Worm (Caenorhabditis elegans): ENCODE results near the gene F11C7.7.

The F11C7.7 gene

ce11 chrX:17385102-17385501 is 13.3 kb upstream of the F11C7.7 start:
- no peak for TF ChIP-seq cnd-1 (tag; optimal IDR thresholded peaks at IDR 0.05)
- no peak for TF ChIP-seq lsy-2 (tag; optimal IDR thresholded peaks at IDR 0.05)
- no peak for TF ChIP-seq unc-39 (tag; optimal IDR thresholded peaks at IDR 0.05)
- no peak for TF ChIP-seq ham-2 (GFP tag; optimal IDR thresholded peaks at IDR 0.05)
- no peak for TF ChIP-seq nhr-237 (tag; optimal IDR thresholded peaks at IDR 0.05)
- TF ChIP-seq drap-1 (GFP tag; optimal IDR thresholded peaks at IDR 0.05) = no peak
- no peak for TF ChIP-seq unc-120 (tag; optimal IDR thresholded peaks at IDR 0.05; ENCODE audit: poor library complexity, severe bottlenecking)

ce11 chrX:17386130-17386529 is 12.3 kb upstream of the F11C7.7 start:
- no peak for TF ChIP-seq ceh-83 (GFP tag; optimal IDR thresholded peaks at IDR 0.05)
- no peak for TF ChIP-seq nhr-76 (tag; optimal IDR thresholded peaks at IDR 0.05)
- no peak for TF ChIP-seq sem-2 (GFP tag; optimal IDR thresholded peaks at IDR 0.05)

ce11 chrX:17390531-17390930 is 7.9 kb upstream of the F11C7.7 start:
- TF ChIP-seq ceh-83 (GFP tag; optimal IDR thresholded peaks at IDR 0.05) = no peak
- no peak for TF ChIP-seq blmp-1 (tag; optimal IDR thresholded peaks at IDR 0.05)
- no peak for TF ChIP-seq mep-1 (tag; optimal IDR thresholded peaks at IDR 0.05)
- TF ChIP-seq ham-2 (GFP tag; optimal IDR thresholded peaks at IDR 0.05) = no peak
- TF ChIP-seq ces-1 (GFP tag; optimal IDR thresholded peaks at IDR 0.05) = no peak
- no peak for TF ChIP-seq nhr-28 (tag; optimal IDR thresholded peaks at IDR 0.05)
- no peak for TF ChIP-seq pha-4 (tag; optimal IDR thresholded peaks at IDR 0.05)
- TF ChIP-seq lsy-2 (tag; optimal IDR thresholded peaks at IDR 0.05) = no peak
- TF ChIP-seq mab-5 (tag; optimal IDR thresholded peaks at IDR 0.05) = no peak
- no peak for TF ChIP-seq cnd-1 (tag; optimal IDR thresholded peaks at IDR 0.05)
- no peak for TF ChIP-seq elt-1 (tag; optimal IDR thresholded peaks at IDR 0.05; ENCODE audit: borderline replicate concordance, insufficient read depth)
- no peak for TF ChIP-seq elt-3 (tag; optimal IDR thresholded peaks at IDR 0.05)
- TF ChIP-seq unc-120 (tag; optimal IDR thresholded peaks at IDR 0.05; ENCODE audit: poor library complexity, severe bottlenecking) = no peak
- TF ChIP-seq sptf-1 (tag; optimal IDR thresholded peaks at IDR 0.05) = no peak

ce11 chrX:17391515-17391914 is 6.9 kb upstream of the F11C7.7 start, which contains the start of gene F10D7.5:
TSS of gene F10D7.5 (minus strand) at chrX:17391615.
- no peak for TF ChIP-seq mep-1 (tag; optimal IDR thresholded peaks at IDR 0.05)
- TF ChIP-seq nhr-28 (tag; optimal IDR thresholded peaks at IDR 0.05) = no peak
- no peak for TF ChIP-seq ceh-39 (tag; optimal IDR thresholded peaks at IDR 0.05)
- TF ChIP-seq mab-5 (tag; optimal IDR thresholded peaks at IDR 0.05) = no peak
- TF ChIP-seq ham-2 (GFP tag; optimal IDR thresholded peaks at IDR 0.05) = no peak
- TF ChIP-seq elt-1 (tag; optimal IDR thresholded peaks at IDR 0.05; ENCODE audit: borderline replicate concordance, insufficient read depth) = no peak
- TF ChIP-seq unc-120 (tag; optimal IDR thresholded peaks at IDR 0.05; ENCODE audit: poor library complexity, severe bottlenecking) = no peak
- no peak for TF ChIP-seq bed-3 (GFP tag; optimal IDR thresholded peaks at IDR 0.05)

ce11 chrX:17392182-17392581 is 6.2 kb upstream of the F11C7.7 start:
- TF ChIP-seq unc-120 (tag; optimal IDR thresholded peaks at IDR 0.05; ENCODE audit: poor library complexity, severe bottlenecking) (peak; percentile 49), nhr-12 (tag; optimal IDR thresholded peaks at IDR 0.05) (no peak), sem-2 (GFP tag; optimal IDR thresholded peaks at IDR 0.05) (no peak), ceh-43 (GFP tag; optimal IDR thresholded peaks at IDR 0.05) (no peak), lsy-2 (tag; optimal IDR thresholded peaks at IDR 0.05) (peak; percentile 49), lin-13 (tag; optimal IDR thresholded peaks at IDR 0.05) (peak; percentile 74), sptf-1 (tag; optimal IDR thresholded peaks at IDR 0.05) (peak; percentile 28), M03D4.4 (tag; optimal IDR thresholded peaks at IDR 0.05) (no peak), hlh-1 (tag; optimal IDR thresholded peaks at IDR 0.05) (peak; percentile 74), mab-5 (tag; optimal IDR thresholded peaks at IDR 0.05) (no peak), mep-1 (tag; optimal IDR thresholded peaks at IDR 0.05) (peak; percentile 94), cnd-1 (tag; optimal IDR thresholded peaks at IDR 0.05) (peak; percentile 2), ces-1 (GFP tag; optimal IDR thresholded peaks at IDR 0.05) (peak; percentile 91), lin-32 (GFP tag; optimal IDR thresholded peaks at IDR 0.05) (no peak), pha-4 (tag; optimal IDR thresholded peaks at IDR 0.05) (peak; percentile 79), nhr-237 (tag; optimal IDR thresholded peaks at IDR 0.05) (peak; percentile 62)

ce11 chrX:17396456-17396855 is 1.9 kb upstream of the F11C7.7 start, which contains the start of the genes vap-1 and F11C7.2:
TSS of gene vap-1 (minus strand) at chrX:17396556.
TSS of gene F11C7.2 (plus strand) at chrX:17396814.
- TF ChIP-seq ztf-11 (tag; optimal IDR thresholded peaks at IDR 0.05) (no peak), pha-4 (tag; optimal IDR thresholded peaks at IDR 0.05) (no peak), zip-8 (tag; optimal IDR thresholded peaks at IDR 0.05) (no peak)

Data from whole organism, mixed stage, embryonic.